Worm (Caenorhabditis elegans) whole organism, mixed stage, embryonic: ENCODE measurements around the gene cpsf-2.
A peak's percentile ranks its signal among the peaks of the same experiment; 100 is the strongest.

Source experiments
- M03D4.4 ChIP-seq: sonication (generic microtip); optimal IDR thresholded peaks from 2 replicates; lab custom pipeline; 2017; ENCODE audit warnings: mild to moderate bottlenecking, missing genetic modification characterization, missing compliant biosample characterization
- ceh-39 ChIP-seq: fragments of 150-350 bp; optimal IDR thresholded peaks from 2 replicates; lab custom pipeline; 2014; ENCODE audit warnings: missing biosample characterization, missing genetic modification characterization
- ceh-43 ChIP-seq: fragments of 200-800 bp; sonication (Bioruptor generic); optimal IDR thresholded peaks from 2 replicates; lab custom pipeline; 2018; ENCODE audit warnings: mild to moderate bottlenecking, missing genetic modification characterization, moderate library complexity, missing compliant biosample characterization
- ceh-83 ChIP-seq: fragments of 200-800 bp; sonication (Bioruptor generic); optimal IDR thresholded peaks from 2 replicates; lab custom pipeline; 2018; ENCODE audit warnings: mild to moderate bottlenecking, missing genetic modification characterization, missing compliant biosample characterization
- ces-1 ChIP-seq: fragments of 150-350 bp; optimal IDR thresholded peaks from 2 replicates; lab custom pipeline; 2014; ENCODE audit warnings: missing biosample characterization, missing genetic modification reagents, missing genetic modification characterization
- cnd-1 ChIP-seq: fragments of 200-800 bp; sonication (Bioruptor generic); optimal IDR thresholded peaks from 2 replicates; lab custom pipeline; 2018; ENCODE audit warnings: mild to moderate bottlenecking, missing genetic modification characterization, missing compliant biosample characterization
- drap-1 ChIP-seq: fragments of 200-800 bp; sonication (Bioruptor generic); optimal IDR thresholded peaks from 3 replicates; lab custom pipeline; 2018; ENCODE audit warnings: mild to moderate bottlenecking, missing genetic modification characterization, missing compliant biosample characterization
- elt-1 ChIP-seq: sonication (generic microtip); optimal IDR thresholded peaks from 2 replicates; lab custom pipeline; 2017; ENCODE audit warnings: missing genetic modification characterization, mild to moderate bottlenecking, missing compliant biosample characterization, antibody characterized with exemption, moderate library complexity, borderline replicate concordance; ENCODE audit not compliant: insufficient read depth
- elt-3 ChIP-seq: fragments of 150-350 bp; optimal IDR thresholded peaks from 2 replicates; lab custom pipeline; 2014; ENCODE audit warnings: missing biosample characterization, missing genetic modification characterization
- ham-2 ChIP-seq: fragments of 200-800 bp; sonication (Bioruptor generic); optimal IDR thresholded peaks from 2 replicates; lab custom pipeline; 2018; ENCODE audit warnings: mild to moderate bottlenecking, missing genetic modification characterization, missing compliant biosample characterization
- hlh-1 ChIP-seq: fragments of 150-350 bp; optimal IDR thresholded peaks from 2 replicates; lab custom pipeline; 2014; ENCODE audit warnings: missing biosample characterization, missing genetic modification reagents, missing genetic modification characterization
- lin-32 ChIP-seq: fragments of 200-800 bp; sonication (Bioruptor generic); optimal IDR thresholded peaks from 2 replicates; lab custom pipeline; 2018; ENCODE audit warnings: mild to moderate bottlenecking, missing genetic modification characterization, missing compliant biosample characterization
- lsy-2 ChIP-seq: fragments of 150-350 bp; optimal IDR thresholded peaks from 2 replicates; lab custom pipeline; 2014; ENCODE audit warnings: missing biosample characterization, missing genetic modification characterization
- mab-5 ChIP-seq: fragments of 150-350 bp; optimal IDR thresholded peaks from 2 replicates; lab custom pipeline; 2014; ENCODE audit warnings: missing biosample characterization, missing genetic modification characterization
- mep-1 ChIP-seq: fragments of 150-350 bp; optimal IDR thresholded peaks from 2 replicates; lab custom pipeline; 2017; ENCODE audit warnings: missing biosample characterization, missing genetic modification reagents, missing genetic modification characterization, inconsistent platforms
- mls-2 ChIP-seq: sonication (generic microtip); optimal IDR thresholded peaks from 2 replicates; lab custom pipeline; 2016; ENCODE audit warnings: mild to moderate bottlenecking, missing genetic modification characterization, moderate library complexity, missing compliant biosample characterization
- nhr-12 ChIP-seq: fragments of 150-350 bp; optimal IDR thresholded peaks from 2 replicates; lab custom pipeline; 2014; ENCODE audit warnings: missing biosample characterization, missing genetic modification characterization
- nhr-2 ChIP-seq: fragments of 150-350 bp; optimal IDR thresholded peaks from 2 replicates; lab custom pipeline; 2014; ENCODE audit warnings: missing biosample characterization, missing genetic modification characterization
- nhr-237 ChIP-seq: fragments of 150-350 bp; optimal IDR thresholded peaks from 2 replicates; lab custom pipeline; 2014; ENCODE audit warnings: missing biosample characterization, missing genetic modification characterization
- nhr-28 ChIP-seq: fragments of 150-350 bp; optimal IDR thresholded peaks from 2 replicates; lab custom pipeline; 2014; ENCODE audit warnings: missing biosample characterization, missing genetic modification characterization
- nhr-76 ChIP-seq: sonication (generic microtip); optimal IDR thresholded peaks from 2 replicates; lab custom pipeline; 2017; ENCODE audit warnings: missing biosample characterization, missing genetic modification characterization
- pha-4 ChIP-seq: fragments of 150-350 bp; optimal IDR thresholded peaks from 2 replicates; lab custom pipeline; 2018; ENCODE audit warnings: missing biosample characterization, missing genetic modification reagents, missing genetic modification characterization
- sem-2 ChIP-seq: fragments of 200-800 bp; sonication (Bioruptor generic); optimal IDR thresholded peaks from 2 replicates; lab custom pipeline; 2018; ENCODE audit warnings: mild to moderate bottlenecking, missing genetic modification characterization, missing compliant biosample characterization
- snpc-4 ChIP-seq: fragments of 150-350 bp; optimal IDR thresholded peaks from 2 replicates; lab custom pipeline; 2014; ENCODE audit warnings: missing biosample characterization, missing genetic modification characterization
- tbx-8 ChIP-seq: fragments of 200-800 bp; sonication (Bioruptor generic); optimal IDR thresholded peaks from 2 replicates; lab custom pipeline; 2018; ENCODE audit warnings: mild to moderate bottlenecking, missing genetic modification characterization, moderate library complexity, missing compliant biosample characterization
- unc-120 ChIP-seq: sonication (generic microtip); optimal IDR thresholded peaks from 2 replicates; lab custom pipeline; 2017; ENCODE audit warnings: missing genetic modification characterization, missing compliant biosample characterization; ENCODE audit not compliant: poor library complexity, severe bottlenecking
- unc-39 ChIP-seq: fragments of 150-350 bp; optimal IDR thresholded peaks from 2 replicates; lab custom pipeline; 2014; ENCODE audit warnings: missing biosample characterization, missing genetic modification characterization
- unc-62 ChIP-seq: fragments of 150-350 bp; optimal IDR thresholded peaks from 2 replicates; lab custom pipeline; 2014; ENCODE audit warnings: missing biosample characterization, missing genetic modification reagents, missing genetic modification characterization
- zip-8 ChIP-seq: fragments of 150-350 bp; optimal IDR thresholded peaks from 2 replicates; lab custom pipeline; 2014; ENCODE audit warnings: missing biosample characterization, missing genetic modification characterization
- ztf-11 ChIP-seq: fragments of 150-350 bp; optimal IDR thresholded peaks from 2 replicates; lab custom pipeline; 2014; ENCODE audit warnings: missing biosample characterization, missing genetic modification characterization

Gene cpsf-2

DNA sequence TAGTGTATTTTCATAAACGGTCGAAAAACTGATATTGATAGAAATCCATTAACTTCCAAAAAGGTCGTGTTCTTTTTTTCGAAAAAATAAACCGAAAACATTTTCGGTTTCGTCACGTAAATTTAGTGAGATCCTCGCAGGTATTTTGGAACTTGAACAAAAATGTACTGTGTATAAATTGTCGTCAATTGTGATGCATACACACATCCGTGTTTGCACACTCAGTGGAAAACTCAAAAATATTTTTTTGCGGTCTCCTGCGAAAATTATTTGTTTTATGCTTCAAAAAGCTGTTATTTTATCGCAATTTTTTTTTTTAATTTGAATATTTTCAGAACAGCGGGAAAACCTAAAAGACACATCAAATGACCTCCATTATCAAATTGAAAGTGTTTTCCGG, at the start of gene cpsf-2:
Gene cpsf-2 (plus strand): TSS at position 330 of the 400 bp plus-strand sequence.
- TF ChIP-seq ceh-43 (GFP tag; lab: Kevin White, UChicago) (no peak), zip-8 (tag; lab: Kevin White, UChicago) (no peak), cnd-1 (no peak), pha-4 (tag; lab: Kevin White, UChicago) (no peak), nhr-237 (tag; lab: Kevin White, UChicago) (peak; percentile 9), M03D4.4 (tag; lab: Kevin White, UChicago) (no peak)

DNA sequence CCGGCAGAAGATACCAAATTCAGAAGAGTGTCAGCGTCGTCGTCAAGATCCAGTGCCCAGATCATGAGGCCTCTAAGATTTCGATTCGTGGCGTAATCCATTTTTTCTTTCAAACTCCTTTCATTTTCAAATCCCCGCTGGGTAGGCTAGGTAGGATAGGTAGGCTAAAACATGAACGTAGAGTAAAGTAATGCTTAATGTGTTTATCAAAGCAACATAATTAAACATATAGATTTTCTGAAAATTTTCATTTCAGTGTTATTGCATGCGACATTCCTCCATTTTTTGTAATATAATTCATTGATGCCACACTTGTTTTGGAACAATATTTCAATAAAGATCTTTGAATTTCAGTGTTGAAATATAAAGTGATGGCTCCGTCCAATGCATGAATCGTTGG, 49.5 kb upstream of the cpsf-2 start, which contains the start of gene T01C4.8:
Gene T01C4.8 (minus strand): TSS at position 101 of the 400 bp plus-strand sequence.
- TF ChIP-seq ceh-43 (GFP tag; lab: Kevin White, UChicago) (no peak), sem-2 (no peak), nhr-28 (tag; lab: Kevin White, UChicago) (no peak), mab-5 (no peak), unc-62 (GFP tag; lab: Kevin White, UChicago) (no peak), unc-39 (tag; lab: Kevin White, UChicago) (no peak), drap-1 (GFP tag; lab: Kevin White, UChicago) (no peak), ztf-11 (tag; lab: Kevin White, UChicago) (no peak), M03D4.4 (tag; lab: Kevin White, UChicago) (no peak), ces-1 (GFP tag; lab: Kevin White, UChicago) (no peak), zip-8 (tag; lab: Kevin White, UChicago) (no peak), cnd-1 (no peak), snpc-4 (tag; lab: Kevin White, UChicago) (no peak), mep-1 (tag; lab: Kevin White, UChicago) (no peak)

DNA sequence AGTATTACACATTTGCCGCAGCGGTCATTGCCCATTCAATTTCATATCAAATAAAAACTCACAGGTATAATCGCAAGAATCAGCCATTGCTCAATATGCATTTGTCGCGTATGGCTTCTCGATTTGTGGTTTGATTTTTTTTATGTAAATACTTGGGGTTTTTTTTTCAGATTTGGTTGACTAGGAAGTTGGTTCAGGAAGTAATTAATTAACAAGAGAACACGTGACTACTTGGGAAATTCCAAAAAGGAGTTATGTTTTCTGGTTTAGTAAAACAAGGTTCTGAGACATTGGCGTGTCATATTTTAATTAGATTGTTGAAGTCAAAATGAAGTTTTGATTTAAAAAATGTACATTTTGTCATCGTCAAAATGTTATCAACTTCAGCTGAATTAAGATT, 48.0 kb upstream of the cpsf-2 start, which contains the start of gene srx-36:
Gene srx-36 (minus strand): TSS at position 101 of the 400 bp plus-strand sequence.
- TF ChIP-seq ceh-43 (GFP tag; lab: Kevin White, UChicago) (no peak), unc-62 (GFP tag; lab: Kevin White, UChicago) (no peak), lin-32 (GFP tag; lab: Kevin White, UChicago) (no peak), nhr-2 (tag; lab: Kevin White, UChicago) (no peak), elt-3 (tag; lab: Kevin White, UChicago) (no peak), ztf-11 (tag; lab: Kevin White, UChicago) (no peak), ces-1 (GFP tag; lab: Kevin White, UChicago) (no peak), unc-120 (no peak), pha-4 (tag; lab: Kevin White, UChicago) (no peak), nhr-28 (tag; lab: Kevin White, UChicago) (no peak), drap-1 (GFP tag; lab: Kevin White, UChicago) (no peak), ham-2 (GFP tag; lab: Kevin White, UChicago) (no peak), ceh-39 (no peak), nhr-76 (tag; lab: Kevin White, UChicago) (no peak), lsy-2 (tag; lab: Kevin White, UChicago) (no peak)
- TF ChIP-seq, all 35 proteins: peak for 0

DNA sequence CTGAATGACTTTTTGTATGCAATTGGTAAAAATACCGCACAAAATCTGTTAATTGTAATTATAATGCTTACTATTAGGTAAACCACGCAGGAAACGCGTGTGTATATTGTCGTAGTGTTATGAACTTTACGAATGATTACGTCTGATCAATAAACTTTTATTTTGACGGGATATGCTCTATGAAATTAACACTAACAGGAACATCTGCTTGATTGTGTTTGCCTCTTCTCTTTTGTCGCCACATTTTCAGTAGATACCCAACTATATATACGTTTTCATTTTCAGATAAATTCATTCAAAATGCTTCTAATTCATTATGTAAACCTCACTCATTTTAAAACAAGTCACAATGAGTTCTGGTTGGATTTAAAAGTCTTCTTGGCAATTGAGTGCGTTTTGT, 46.7 kb upstream of the cpsf-2 start, which contains the start of gene sre-10:
Gene sre-10 (plus strand): TSS at position 301 of the 400 bp plus-strand sequence.
- TF ChIP-seq nhr-237 (tag; lab: Kevin White, UChicago) (no peak), nhr-76 (tag; lab: Kevin White, UChicago) (no peak), nhr-2 (tag; lab: Kevin White, UChicago) (no peak), ces-1 (GFP tag; lab: Kevin White, UChicago) (no peak), unc-120 (no peak), tbx-8 (GFP tag; lab: Kevin White, UChicago) (no peak), ham-2 (GFP tag; lab: Kevin White, UChicago) (no peak)
- TF ChIP-seq, all 35 proteins: peak for 0

DNA sequence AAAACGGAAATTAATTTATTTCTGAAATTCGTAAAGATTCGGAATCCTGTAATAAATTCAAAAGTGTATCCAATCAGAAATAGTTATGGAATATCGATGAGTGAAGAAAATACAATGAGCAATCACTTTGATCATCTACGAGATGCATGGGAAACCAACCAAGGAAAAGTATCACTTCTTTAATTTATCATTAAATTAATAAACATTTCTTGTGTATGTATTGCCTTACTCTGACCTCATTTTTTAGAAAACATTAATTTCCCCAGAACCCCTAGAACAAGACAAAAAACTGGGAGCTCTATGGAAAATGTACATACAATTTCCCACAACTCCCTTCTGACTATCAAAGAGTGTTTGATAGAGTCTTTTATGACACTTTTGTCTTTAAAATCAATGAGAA, 45.0 kb upstream of the cpsf-2 start, which contains the start of gene F10D2.16:
Gene F10D2.16 (plus strand): TSS at position 301 of the 400 bp plus-strand sequence.
- no peak for TF ChIP-seq zip-8 (tag; lab: Kevin White, UChicago)
- no peak for TF ChIP-seq nhr-76 (tag; lab: Kevin White, UChicago)
- TF ChIP-seq nhr-28 (tag; lab: Kevin White, UChicago): no peak
- TF ChIP-seq ceh-43 (GFP tag; lab: Kevin White, UChicago): no peak
- TF ChIP-seq snpc-4 (tag; lab: Kevin White, UChicago): no peak
- no peak for TF ChIP-seq ces-1 (GFP tag; lab: Kevin White, UChicago)
- no peak for TF ChIP-seq nhr-2 (tag; lab: Kevin White, UChicago)
- TF ChIP-seq mab-5: no peak
- TF ChIP-seq ceh-39: no peak

DNA sequence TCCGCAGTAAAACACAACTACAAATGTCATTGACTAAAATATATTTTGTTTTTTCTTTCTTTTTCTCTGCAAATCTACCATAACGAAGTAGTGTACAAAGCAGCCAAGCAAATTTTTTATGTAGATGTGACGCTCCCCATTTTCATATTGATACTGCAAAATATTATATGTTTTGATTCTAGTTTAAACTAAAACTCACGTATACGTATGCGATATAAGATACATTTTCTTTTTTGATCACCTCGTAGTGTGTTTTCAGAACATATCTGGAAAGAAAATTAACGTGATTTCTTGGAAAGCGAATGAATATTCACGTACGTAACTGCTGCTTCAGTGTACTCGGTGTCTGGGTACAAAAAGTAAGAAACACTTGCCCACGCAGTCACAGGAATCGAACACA, 42.1 kb upstream of the cpsf-2 start:
- TF ChIP-seq lin-32 (GFP tag; lab: Kevin White, UChicago): no peak
- no peak for TF ChIP-seq mls-2 (tag; lab: Kevin White, UChicago)
- no peak for TF ChIP-seq tbx-8 (GFP tag; lab: Kevin White, UChicago)
- TF ChIP-seq ceh-83 (GFP tag; lab: Kevin White, UChicago): no peak
- TF ChIP-seq pha-4 (tag; lab: Kevin White, UChicago): no peak
- no peak for TF ChIP-seq nhr-237 (tag; lab: Kevin White, UChicago)
- TF ChIP-seq hlh-1 (tag; lab: Kevin White, UChicago): no peak
- TF ChIP-seq elt-1 (tag; lab: Kevin White, UChicago): no peak
- no peak for TF ChIP-seq M03D4.4 (tag; lab: Kevin White, UChicago)
- TF ChIP-seq nhr-76 (tag; lab: Kevin White, UChicago): no peak
- no peak for TF ChIP-seq nhr-12 (tag; lab: Kevin White, UChicago)
- TF ChIP-seq unc-62 (GFP tag; lab: Kevin White, UChicago): no peak
- no peak for TF ChIP-seq ham-2 (GFP tag; lab: Kevin White, UChicago)
- no peak for TF ChIP-seq elt-3 (tag; lab: Kevin White, UChicago)
- TF ChIP-seq mep-1 (tag; lab: Kevin White, UChicago): no peak
